Worm (Caenorhabditis elegans) whole organism, L4/young adult: ENCODE results near the gene Y110A2AL.4.

Experiments
- W03F9.2 ChIP-seq: fragments of 150-350 bp; optimal IDR thresholded peaks from 2 replicates; lab custom pipeline; 2014; ENCODE audit warnings: missing biosample characterization, missing genetic modification characterization
- him-1 ChIP-seq: sonication (generic microtip); optimal IDR thresholded peaks from 2 replicates; lab custom pipeline; 2016; ENCODE audit warnings: missing genotype, missing genetic modification reagents, missing genetic modification characterization, missing compliant biosample characterization

DNA sequence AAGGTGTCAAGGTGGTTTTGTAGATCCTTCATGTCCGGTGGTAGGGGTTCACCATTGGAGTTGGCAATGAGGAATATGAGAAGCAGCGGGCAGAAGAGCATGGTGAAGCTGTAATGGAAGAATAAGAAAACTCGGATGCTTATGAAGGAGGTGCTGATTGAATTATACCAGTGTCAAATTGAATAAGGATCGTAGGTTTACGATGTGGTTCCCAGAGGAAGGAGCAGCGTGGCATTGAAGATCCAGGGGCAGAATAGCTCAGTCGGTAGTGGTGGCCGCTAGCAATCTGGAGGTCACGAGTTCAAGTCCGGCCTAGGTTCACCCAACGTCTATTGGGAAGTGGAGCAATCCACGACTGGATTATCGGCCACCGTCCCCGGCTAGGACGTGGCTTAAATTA lies 2.4 kb downstream of the Y110A2AL.4 start, which contains the start of gene Y110A2AL.6:
- TF ChIP-seq him-1 (no peak), W03F9.2 (no peak)
